Fruit fly (Drosophila melanogaster): ENCODE data around the gene betaTub97EF.
A peak's percentile ranks its signal among the peaks of the same experiment; 100 is the strongest.

The betaTub97EF gene

dm6 chr3R:27937752-27938694, 50.2 kb downstream of the betaTub97EF start, which contains the start of the genes NSD and BOD1 (continued):
- peak; percentile 66 for TF ChIP-seq E2f2 (GFP tag; IDR thresholded peaks at IDR 0.05)
- peak; percentile 95 for TF ChIP-seq trem (tag; optimal IDR thresholded peaks at IDR 0.05)
- peak in 1 of 2 experiments; percentile 39 for TF ChIP-seq crp (GFP tag; optimal IDR thresholded peaks at IDR 0.05)
- no peak for TF ChIP-seq CG31388 (GFP tag; optimal IDR thresholded peaks at IDR 0.05)
- no peak for TF ChIP-seq run (tag; optimal IDR thresholded peaks at IDR 0.05)
- peak; percentile 57 for TF ChIP-seq ci (GFP tag; IDR thresholded peaks at IDR 0.05)
- TF ChIP-seq CoRest (tag; optimal IDR thresholded peaks at IDR 0.05) = peak; percentile 61
- TF ChIP-seq CG8089 (GFP tag; optimal IDR thresholded peaks at IDR 0.05) = no peak
- TF ChIP-seq dm (GFP tag; optimal IDR thresholded peaks at IDR 0.05) = peak; percentile 4
- TF ChIP-seq nmo (GFP tag; optimal IDR thresholded peaks at IDR 0.05) = peak; percentile 56
- no peak for TF ChIP-seq Stat92E (GFP tag; optimal IDR thresholded peaks at IDR 0.05)
- peak; percentile 53; the same call in 1 of the 2 replicates for TF ChIP-seq CG7372 (GFP tag; IDR thresholded peaks at IDR 0.05)
- TF ChIP-seq stwl (tag; optimal IDR thresholded peaks at IDR 0.05) = peak; percentile 39
- peak; percentile 40 for TF ChIP-seq sug (tag; optimal IDR thresholded peaks at IDR 0.05)
- no peak for TF ChIP-seq dimm (GFP tag; IDR thresholded peaks at IDR 0.05)
- TF ChIP-seq ATbp (GFP tag; optimal IDR thresholded peaks at IDR 0.05) = peak; percentile 47
- TF ChIP-seq CG10543 (GFP tag; optimal IDR thresholded peaks at IDR 0.05) = peak; percentile 5
- TF ChIP-seq Hr39 (optimal IDR thresholded peaks at IDR 0.05) = no peak
- TF ChIP-seq lola (GFP tag; optimal IDR thresholded peaks at IDR 0.05) = peak in 1 of 3 experiments; percentile 19
- TF ChIP-seq CG16863 (GFP tag; optimal IDR thresholded peaks at IDR 0.05) = no peak
- no peak for TF ChIP-seq CG1529 (GFP tag; optimal IDR thresholded peaks at IDR 0.05)
- no peak for TF ChIP-seq CG11723 (GFP tag; optimal IDR thresholded peaks at IDR 0.05)
- TF ChIP-seq CG16779 (GFP tag; IDR thresholded peaks at IDR 0.05) = no peak; the same call in 1 of the 2 replicates
- TF ChIP-seq ham (GFP tag; IDR thresholded peaks at IDR 0.05) = no peak
- TF ChIP-seq CG8359 (GFP tag; optimal IDR thresholded peaks at IDR 0.05; ENCODE audit: borderline replicate concordance) = no peak
- peak; percentile 39 for TF ChIP-seq CG7556 (GFP tag; optimal IDR thresholded peaks at IDR 0.05)
- no peak for TF ChIP-seq Atf-2 (GFP tag; optimal IDR thresholded peaks at IDR 0.05)
- TF ChIP-seq Sry-δ (GFP tag; optimal IDR thresholded peaks at IDR 0.05) = peak; percentile 88
- TF ChIP-seq CG33557 (GFP tag; optimal IDR thresholded peaks at IDR 0.05) = no peak
- no peak for TF ChIP-seq Spps (tag; optimal IDR thresholded peaks at IDR 0.05)
- peak; percentile 32 for TF ChIP-seq bcd (GFP tag; optimal IDR thresholded peaks at IDR 0.05)
- no peak for TF ChIP-seq CG3995 (GFP tag; optimal IDR thresholded peaks at IDR 0.05)
- no peak for TF ChIP-seq CG32767 (GFP tag; IDR thresholded peaks at IDR 0.05)
- TF ChIP-seq CG15073 (GFP tag; optimal IDR thresholded peaks at IDR 0.05) = no peak
- TF ChIP-seq CG17359 (tag; optimal IDR thresholded peaks at IDR 0.05) = peak; percentile 48
- peak; percentile 28 for TF ChIP-seq HHEX (GFP tag; optimal IDR thresholded peaks at IDR 0.05)
- peak; percentile 98 for TF ChIP-seq Opbp (GFP tag; IDR thresholded peaks at IDR 0.05; ENCODE audit: partially characterized antibody)
- TF ChIP-seq slou (GFP tag; optimal IDR thresholded peaks at IDR 0.05) = peak; percentile 42
- no peak for TF ChIP-seq CG12769 (tag; optimal IDR thresholded peaks at IDR 0.05)
- no peak for TF ChIP-seq Doc2 (GFP tag; IDR thresholded peaks at IDR 0.05)
- 0 out of 3 replicates have a peak, but pooled peaks have one; percentile 48 for TF ChIP-seq CG2889 (GFP tag; IDR thresholded peaks at IDR 0.05)
- no peak for TF ChIP-seq Awh (GFP tag; IDR thresholded peaks at IDR 0.05)
- peak; percentile 52; the same call in 1 of the 2 replicates for TF ChIP-seq HLH3B (GFP tag; IDR thresholded peaks at IDR 0.05)
- no peak for TF ChIP-seq sima (GFP tag; optimal IDR thresholded peaks at IDR 0.05)
- TF ChIP-seq CG12236 (GFP tag; optimal IDR thresholded peaks at IDR 0.05) = no peak
- TF ChIP-seq CG5180 (GFP tag; optimal IDR thresholded peaks at IDR 0.05) = no peak
- peak; percentile 50 for TF ChIP-seq CG4282 (GFP tag; optimal IDR thresholded peaks at IDR 0.05)
- no peak for TF ChIP-seq CG17802 (tag; optimal IDR thresholded peaks at IDR 0.05)
